Worm (Caenorhabditis elegans) whole organism, young adult: ENCODE measurements around the gene sknr-1.

Experiments used
- B0019.2 ChIP-seq: fragments of 200-800 bp; sonication (Bioruptor generic); conservative IDR thresholded peaks from 2 replicates; pipeline ENCODE4 v1.3.6; 2022; ENCODE audit warnings: missing genetic modification reagents, missing genetic modification characterization, missing compliant biosample characterization
- B0261.1 ChIP-seq: sonication (generic microtip); optimal IDR thresholded peaks from 2 replicates; lab custom pipeline; 2016; ENCODE audit warnings: mild to moderate bottlenecking, missing genetic modification characterization, moderate library complexity, missing compliant biosample characterization
- C06A6.2 ChIP-seq: fragments of 200-800 bp; sonication (Bioruptor generic); conservative IDR thresholded peaks from 2 replicates; pipeline ENCODE4 v1.3.6; 2022; ENCODE audit warnings: missing genetic modification characterization, missing compliant biosample characterization
- F22D6.2 ChIP-seq: sonication (generic microtip); optimal IDR thresholded peaks from 2 replicates; lab custom pipeline; 2016; ENCODE audit warnings: mild to moderate bottlenecking, missing genetic modification characterization, missing compliant biosample characterization
- F57A8.1 ChIP-seq: fragments of 200-800 bp; sonication (Bioruptor generic); optimal IDR thresholded peaks from 2 replicates; lab custom pipeline; 2018; ENCODE audit warnings: mild to moderate bottlenecking, missing genetic modification characterization, moderate library complexity, missing compliant biosample characterization
- T26A5.8 ChIP-seq: sonication (generic microtip); optimal IDR thresholded peaks from 2 replicates; lab custom pipeline; 2016; ENCODE audit warnings: missing genetic modification characterization, missing compliant biosample characterization
- Y67H2A.10 ChIP-seq: fragments of 200-800 bp; sonication (Bioruptor generic); conservative IDR thresholded peaks from 2 replicates; pipeline ENCODE4 v1.3.6; 2022; ENCODE audit warnings: missing genetic modification reagents, missing genetic modification characterization, missing compliant biosample characterization
- ama-1 ChIP-seq, 3 experiments: fragments of 150-350 bp in 1 of 3; sonication (generic microtip) in 2 of 3; optimal IDR thresholded peaks; 2 replicates each; lab custom pipeline; 2014 to 2018; ENCODE audit warnings: missing biosample characterization in 2 of 3, missing genetic modification characterization in 2 of 3, missing genetic modification reagents in 2 of 3
- aptf-2 ChIP-seq: fragments of 200-800 bp; sonication (Bioruptor generic); conservative IDR thresholded peaks from 2 replicates; pipeline ENCODE4 v1.3.6; 2022; ENCODE audit warnings: missing genetic modification reagents, missing genetic modification characterization, missing compliant biosample characterization
- athp-1 ChIP-seq: sonication (generic microtip); optimal IDR thresholded peaks from 2 replicates; lab custom pipeline; 2017; ENCODE audit warnings: mild to moderate bottlenecking, missing genetic modification characterization, missing compliant biosample characterization
- attf-3 ChIP-seq: fragments of 200-800 bp; sonication (Bioruptor generic); conservative IDR thresholded peaks from 2 replicates; pipeline ENCODE4 v1.3.6; 2022; ENCODE audit warnings: missing genetic modification reagents, missing genetic modification characterization, missing compliant biosample characterization
- bed-1 ChIP-seq: fragments of 200-800 bp; sonication (Bioruptor generic); IDR thresholded peaks from 2 replicates; pipeline ENCODE4 v1.3.6; 2022; ENCODE audit warnings: missing genetic modification reagents, missing genetic modification characterization, missing compliant biosample characterization
- ccch-3 ChIP-seq: fragments of 200-800 bp; sonication (Bioruptor generic); optimal IDR thresholded peaks from 2 replicates; lab custom pipeline; 2018; ENCODE audit warnings: mild to moderate bottlenecking, missing genetic modification characterization, missing compliant biosample characterization
- ceh-100 ChIP-seq: fragments of 200-800 bp; sonication (Bioruptor generic); IDR thresholded peaks from 2 replicates; pipeline ENCODE4 v1.3.6; 2022; ENCODE audit warnings: missing genetic modification reagents, missing genetic modification characterization, missing compliant biosample characterization
- ceh-40 ChIP-seq: fragments of 200-800 bp; sonication (Bioruptor generic); IDR thresholded peaks from 2 replicates; pipeline ENCODE4 v1.3.6; 2022; ENCODE audit warnings: missing genetic modification characterization, missing compliant biosample characterization
- ceh-58 ChIP-seq: fragments of 200-800 bp; sonication (Bioruptor generic); IDR thresholded peaks from 2 replicates; pipeline ENCODE4 v1.3.6; 2022; ENCODE audit warnings: missing genetic modification characterization, missing compliant biosample characterization
- dpff-1 ChIP-seq: sonication (generic microtip); optimal IDR thresholded peaks from 2 replicates; lab custom pipeline; 2017; ENCODE audit warnings: mild to moderate bottlenecking, missing genetic modification characterization, missing compliant biosample characterization
- egl-44 ChIP-seq: fragments of 200-800 bp; sonication (Bioruptor generic); IDR thresholded peaks from 2 replicates; pipeline ENCODE4 v1.3.6; 2022; ENCODE audit warnings: missing genetic modification reagents, missing genetic modification characterization, missing compliant biosample characterization
- egrh-3 ChIP-seq: fragments of 200-800 bp; sonication (Bioruptor generic); IDR thresholded peaks from 2 replicates; pipeline ENCODE4 v1.3.6; 2022; ENCODE audit warnings: missing genetic modification reagents, missing genetic modification characterization, missing compliant biosample characterization
- gei-17 ChIP-seq: fragments of 200-800 bp; sonication (Bioruptor generic); optimal IDR thresholded peaks from 2 replicates; lab custom pipeline; 2018; ENCODE audit warnings: mild to moderate bottlenecking, missing genetic modification characterization, missing compliant biosample characterization
- him-1 ChIP-seq: sonication (generic microtip); optimal IDR thresholded peaks from 2 replicates; lab custom pipeline; 2016; ENCODE audit warnings: missing genotype, missing genetic modification reagents, missing genetic modification characterization, missing compliant biosample characterization
- hmg-20 ChIP-seq: fragments of 200-800 bp; sonication (Bioruptor generic); IDR thresholded peaks from 2 replicates; pipeline ENCODE4 v1.3.6; 2022; ENCODE audit warnings: missing genetic modification reagents, missing genetic modification characterization, missing compliant biosample characterization
- hsf-1 ChIP-seq: fragments of 200-800 bp; sonication (Bioruptor generic); IDR thresholded peaks from 2 replicates; pipeline ENCODE4 v1.3.6; 2022; ENCODE audit warnings: missing genetic modification reagents, missing genetic modification characterization, missing compliant biosample characterization
- lag-1 ChIP-seq: fragments of 200-800 bp; sonication (Bioruptor generic); IDR thresholded peaks from 2 replicates; pipeline ENCODE4 v1.3.6; 2022; ENCODE audit warnings: missing genetic modification reagents, missing genetic modification characterization, missing compliant biosample characterization
- lin-26 ChIP-seq: fragments of 200-800 bp; sonication (Bioruptor generic); IDR thresholded peaks from 2 replicates; pipeline ENCODE4 v1.3.6; 2022; ENCODE audit warnings: missing genetic modification reagents, missing genetic modification characterization, missing compliant biosample characterization
- lin-35 ChIP-seq, 3 experiments: fragments of 150-350 bp in 2 of 3; sonication (generic microtip) in 1 of 3; optimal IDR thresholded peaks; 2 replicates each; lab custom pipeline; 2014 to 2018; ENCODE audit warnings: missing biosample characterization in 3 of 3, missing genetic modification characterization in 3 of 3, missing genetic modification reagents in 3 of 3
- lin-40 ChIP-seq: sonication (generic microtip); optimal IDR thresholded peaks from 2 replicates; lab custom pipeline; 2016; ENCODE audit warnings: missing genetic modification characterization, mild to moderate bottlenecking, missing compliant biosample characterization, missing genotype, missing genetic modification reagents
- lin-54 ChIP-seq: fragments of 200-800 bp; sonication (Bioruptor generic); optimal IDR thresholded peaks from 2 replicates; lab custom pipeline; 2018; ENCODE audit warnings: mild to moderate bottlenecking, missing genetic modification characterization, missing compliant biosample characterization
- lsl-1 ChIP-seq: fragments of 200-800 bp; sonication (Bioruptor generic); optimal IDR thresholded peaks from 2 replicates; lab custom pipeline; 2018; ENCODE audit warnings: mild to moderate bottlenecking, missing genetic modification characterization, moderate library complexity, missing compliant biosample characterization
- madf-6 ChIP-seq: fragments of 200-800 bp; sonication (Bioruptor generic); IDR thresholded peaks from 2 replicates; pipeline ENCODE4 v1.3.6; 2022; ENCODE audit warnings: missing genetic modification reagents, missing genetic modification characterization, missing compliant biosample characterization
- mcd-1 ChIP-seq: fragments of 200-800 bp; sonication (Bioruptor generic); IDR thresholded peaks from 2 replicates; pipeline ENCODE4 v1.3.6; 2022; ENCODE audit warnings: missing genetic modification reagents, missing genetic modification characterization, missing compliant biosample characterization
- mes-4 ChIP-seq: sonication (generic microtip); optimal IDR thresholded peaks from 2 replicates; lab custom pipeline; 2016; ENCODE audit warnings: missing genotype, missing genetic modification characterization, missing compliant biosample characterization
- nfya-1 ChIP-seq: sonication (generic microtip); optimal IDR thresholded peaks from 2 replicates; lab custom pipeline; 2017; ENCODE audit warnings: antibody characterized with exemption, missing compliant biosample characterization, missing genetic modification characterization, borderline replicate concordance; ENCODE audit not compliant: insufficient read depth
- nfya-2 ChIP-seq: fragments of 200-800 bp; sonication (Bioruptor generic); IDR thresholded peaks from 2 replicates; pipeline ENCODE4 v1.3.6; 2022; ENCODE audit warnings: missing genetic modification reagents, missing genetic modification characterization, missing compliant biosample characterization
- nhr-120 ChIP-seq: fragments of 200-800 bp; sonication (Bioruptor generic); IDR thresholded peaks from 2 replicates; pipeline ENCODE4 v1.3.6; 2022; ENCODE audit warnings: missing genetic modification characterization, missing compliant biosample characterization
- nhr-179 ChIP-seq: sonication (generic microtip); optimal IDR thresholded peaks from 2 replicates; lab custom pipeline; 2016; ENCODE audit warnings: mild to moderate bottlenecking, missing genetic modification characterization, missing compliant biosample characterization
- nhr-90 ChIP-seq: sonication (generic microtip); optimal IDR thresholded peaks from 2 replicates; lab custom pipeline; 2016; ENCODE audit warnings: missing genotype, mild to moderate bottlenecking, missing genetic modification characterization, missing compliant biosample characterization
- rcor-1 ChIP-seq: fragments of 200-800 bp; sonication (Bioruptor generic); IDR thresholded peaks from 2 replicates; pipeline ENCODE4 v1.3.6; 2022; ENCODE audit warnings: missing genetic modification reagents, missing genetic modification characterization, missing compliant biosample characterization
- rpc-1 ChIP-seq, 2 experiments: fragments of 150-350 bp in 1 of 2; sonication (generic microtip) in 1 of 2; optimal IDR thresholded peaks; 2 replicates each; lab custom pipeline; 2014 to 2018; ENCODE audit warnings: missing biosample characterization in 1 of 2, missing genetic modification characterization in 1 of 2, missing genetic modification reagents in 1 of 2, missing genotype in 1 of 2
- sdz-38 ChIP-seq: sonication (generic microtip); optimal IDR thresholded peaks from 2 replicates; lab custom pipeline; 2016; ENCODE audit warnings: missing genotype, missing genetic modification characterization, missing compliant biosample characterization
- sea-2 ChIP-seq: fragments of 200-800 bp; sonication (Bioruptor generic); IDR thresholded peaks from 2 replicates; pipeline ENCODE4 v1.3.6; 2022; ENCODE audit warnings: missing genetic modification characterization, missing compliant biosample characterization
- snpc-1.1 ChIP-seq: sonication (generic microtip); optimal IDR thresholded peaks from 2 replicates; lab custom pipeline; 2017; ENCODE audit warnings: missing genetic modification characterization, mild to moderate bottlenecking, missing compliant biosample characterization, antibody characterized with exemption, moderate library complexity, missing genotype, missing genetic modification reagents; ENCODE audit not compliant: insufficient read depth
- snpc-3.4 ChIP-seq: sonication (generic microtip); optimal IDR thresholded peaks from 2 replicates; lab custom pipeline; 2017; ENCODE audit warnings: missing genetic modification characterization, mild to moderate bottlenecking, missing compliant biosample characterization, antibody characterized with exemption, moderate library complexity, missing genotype, missing genetic modification reagents
- somi-1 ChIP-seq: fragments of 200-800 bp; sonication (Bioruptor generic); optimal IDR thresholded peaks from 2 replicates; lab custom pipeline; 2018; ENCODE audit warnings: mild to moderate bottlenecking, missing genetic modification characterization, missing compliant biosample characterization
- xnd-1 ChIP-seq: sonication (generic microtip); optimal IDR thresholded peaks from 2 replicates; lab custom pipeline; 2016; ENCODE audit warnings: missing genotype, missing genetic modification reagents, missing genetic modification characterization, missing compliant biosample characterization
- ztf-18 ChIP-seq: sonication (generic microtip); optimal IDR thresholded peaks from 2 replicates; lab custom pipeline; 2016; ENCODE audit warnings: missing genotype, mild to moderate bottlenecking, missing genetic modification characterization, missing compliant biosample characterization
- ztf-22 ChIP-seq: fragments of 200-800 bp; sonication (Bioruptor generic); optimal IDR thresholded peaks from 2 replicates; lab custom pipeline; 2018; ENCODE audit warnings: mild to moderate bottlenecking, missing genetic modification characterization, moderate library complexity, missing compliant biosample characterization
- ztf-3 ChIP-seq: fragments of 200-800 bp; sonication (Bioruptor generic); optimal IDR thresholded peaks from 2 replicates; lab custom pipeline; 2018; ENCODE audit warnings: mild to moderate bottlenecking, missing genetic modification characterization, missing compliant biosample characterization

The sknr-1 gene

ce11 chrV:2638545-2638944 is 13.3 kb upstream of the sknr-1 start, which contains the start of gene W02H5.19 (continued):
- TF ChIP-seq sea-2 (GFP tag; lab: Robert Waterston, UW) (no peak), ceh-58 (GFP tag; lab: Robert Waterston, UW) (no peak), nhr-179 (tag; lab: Kevin White, UChicago) (no peak), lin-40 (tag; lab: Kevin White, UChicago) (no peak), nhr-90 (no peak), snpc-3.4 (peak; percentile 28), snpc-1.1 (tag; lab: Kevin White, UChicago) (no peak), athp-1 (tag; lab: Kevin White, UChicago) (peak; percentile 67), nhr-120 (GFP tag; lab: Robert Waterston, UW) (no peak), ztf-18 (tag; lab: Kevin White, UChicago) (no peak), attf-3 (0 out of 2 replicates have a peak, but pooled peaks have one; percentile 46), B0019.2 (GFP tag; lab: Robert Waterston, UW) (no peak; the same call in 1 of the 2 replicates), nfya-1 (tag; lab: Kevin White, UChicago) (no peak), hsf-1 (GFP tag; lab: Robert Waterston, UW) (no peak), lag-1 (GFP tag; lab: Robert Waterston, UW) (no peak), aptf-2 (GFP tag; lab: Robert Waterston, UW) (no peak), Y67H2A.10 (no peak), ama-1 (optimal IDR thresholded peaks at IDR 0.05; lab: Kevin White, UChicago) (no peak), ama-1 (GFP tag; optimal IDR thresholded peaks at IDR 0.05; lab: Kevin White, UChicago) (no peak), F22D6.2 (tag; lab: Kevin White, UChicago) (peak; percentile 41), lin-35 (GFP tag; optimal IDR thresholded peaks at IDR 0.05; lab: Kevin White, UChicago) (peak in 2 of 3 experiments; percentile 41 to 94), egrh-3 (0 out of 2 replicates have a peak, but pooled peaks have one; percentile 10), dpff-1 (tag; lab: Kevin White, UChicago) (no peak), C06A6.2 (GFP tag; lab: Robert Waterston, UW) (no peak), lin-54 (GFP tag; lab: Kevin White, UChicago) (peak; percentile 99), bed-1 (no peak), lsl-1 (peak; percentile 38), ceh-100 (GFP tag; lab: Robert Waterston, UW) (peak; percentile 32; the same call in 1 of the 2 replicates), rcor-1 (0 out of 2 replicates have a peak, but pooled peaks have one; percentile 23), ccch-3 (GFP tag; lab: Kevin White, UChicago) (no peak), lin-26 (no peak), hmg-20 (GFP tag; lab: Robert Waterston, UW) (no peak; the same call in 1 of the 2 replicates), rpc-1 (optimal IDR thresholded peaks at IDR 0.05; lab: Kevin White, UChicago) (no peak), rpc-1 (tag; optimal IDR thresholded peaks at IDR 0.05; lab: Kevin White, UChicago) (no peak), ceh-40 (GFP tag; lab: Robert Waterston, UW) (no peak), him-1 (tag; lab: Kevin White, UChicago) (peak; percentile 42), mcd-1 (GFP tag; lab: Robert Waterston, UW) (peak; percentile 87), mes-4 (tag; lab: Kevin White, UChicago) (no peak), xnd-1 (tag; lab: Kevin White, UChicago) (peak; percentile 29), ztf-3 (GFP tag; lab: Kevin White, UChicago) (no peak), somi-1 (GFP tag; lab: Kevin White, UChicago) (no peak), egl-44 (no peak), B0261.1 (no peak), sdz-38 (tag; lab: Kevin White, UChicago) (no peak), T26A5.8 (tag; lab: Kevin White, UChicago) (no peak), F57A8.1 (GFP tag; lab: Kevin White, UChicago) (no peak), gei-17 (GFP tag; lab: Kevin White, UChicago) (no peak), madf-6 (GFP tag; lab: Robert Waterston, UW) (peak; percentile 74), ztf-22 (no peak), nfya-2 (GFP tag; lab: Robert Waterston, UW) (no peak)
